Fruit fly (Drosophila melanogaster) whole organism, pupa: Measurements from ENCODE around the gene Ptp69D.

ENCODE experiments used
- CG10348 ChIP-seq: fragments of 200-800 bp; sonication (Bioruptor generic); IDR thresholded peaks from 2 replicates; pipeline ENCODE4 v1.3.6; 2022; ENCODE audit warnings: missing biosample characterization, missing genetic modification characterization
- CG12605 ChIP-seq: fragments of 200-800 bp; sonication (Bioruptor generic); IDR thresholded peaks from 2 replicates; pipeline ENCODE4 v1.3.6; 2022; ENCODE audit warnings: missing biosample characterization, missing genetic modification characterization
- CG13204 ChIP-seq: fragments of 200-800 bp; sonication (Bioruptor generic); optimal IDR thresholded peaks from 2 replicates; lab custom pipeline; 2018; ENCODE audit warnings: missing biosample characterization, mild to moderate bottlenecking, missing genetic modification characterization, moderate library complexity
- CG14655 ChIP-seq: fragments of 200-800 bp; sonication (Bioruptor generic); optimal IDR thresholded peaks from 3 replicates; lab custom pipeline; 2017; ENCODE audit warnings: mild to moderate bottlenecking, missing biosample characterization, missing genetic modification reagents, missing genetic modification characterization
- CG15710 ChIP-seq: fragments of 200-800 bp; sonication (Bioruptor generic); optimal IDR thresholded peaks from 2 replicates; lab custom pipeline; 2018; ENCODE audit warnings: missing biosample characterization, mild to moderate bottlenecking, missing genetic modification characterization, moderate library complexity
- CG17806 ChIP-seq: fragments of 200-800 bp; sonication (Bioruptor generic); optimal IDR thresholded peaks from 2 replicates; lab custom pipeline; 2018; ENCODE audit warnings: missing biosample characterization, mild to moderate bottlenecking, missing genetic modification characterization, moderate library complexity
- CG32121 ChIP-seq: fragments of 200-800 bp; sonication (Bioruptor generic); IDR thresholded peaks from 2 replicates; pipeline ENCODE4 v1.3.6; 2022; ENCODE audit warnings: missing biosample characterization, missing genetic modification characterization
- CG34367 ChIP-seq: fragments of 200-800 bp; sonication (Bioruptor generic); optimal IDR thresholded peaks from 2 replicates; lab custom pipeline; 2018; ENCODE audit warnings: missing biosample characterization, mild to moderate bottlenecking, missing genetic modification characterization
- CG4496 ChIP-seq: fragments of 200-800 bp; sonication (Bioruptor generic); IDR thresholded peaks from 3 replicates; pipeline ENCODE4 v1.3.6; 2022; ENCODE audit warnings: missing biosample characterization, missing genetic modification characterization
- CG8159 ChIP-seq: fragments of 200-800 bp; sonication (Bioruptor generic); optimal IDR thresholded peaks from 3 replicates; lab custom pipeline; 2018; ENCODE audit warnings: missing biosample characterization, mild to moderate bottlenecking, missing genetic modification characterization, moderate library complexity
- CG8301 ChIP-seq: fragments of 200-800 bp; sonication (Bioruptor generic); optimal IDR thresholded peaks from 2 replicates; lab custom pipeline; 2018; ENCODE audit warnings: missing biosample characterization, mild to moderate bottlenecking, missing genetic modification characterization
- CG9948 ChIP-seq: fragments of 200-800 bp; sonication (Bioruptor generic); optimal IDR thresholded peaks from 2 replicates; lab custom pipeline; 2018; ENCODE audit warnings: missing biosample characterization, mild to moderate bottlenecking, missing genetic modification characterization, moderate library complexity
- D1 ChIP-seq: fragments of 200-800 bp; sonication (Bioruptor generic); optimal IDR thresholded peaks from 2 replicates; lab custom pipeline; 2018; ENCODE audit warnings: missing biosample characterization, mild to moderate bottlenecking, missing genetic modification characterization, moderate library complexity
- EcR ChIP-seq: fragments of 200-800 bp; sonication (Bioruptor generic); optimal IDR thresholded peaks from 3 replicates; lab custom pipeline; 2019; ENCODE audit warnings: missing biosample characterization, missing genetic modification characterization, mild to moderate bottlenecking, moderate library complexity, missing genetic modification reagents
- Ets98B ChIP-seq: fragments of 200-800 bp; sonication (Bioruptor generic); IDR thresholded peaks from 2 replicates; pipeline ENCODE4 v1.3.6; 2022; ENCODE audit warnings: missing biosample characterization, missing genetic modification characterization
- Pif1A ChIP-seq: fragments of 200-800 bp; sonication (Bioruptor generic); optimal IDR thresholded peaks from 3 replicates; lab custom pipeline; 2016; ENCODE audit warnings: missing biosample characterization, missing genetic modification characterization
- Pif1B ChIP-seq: fragments of 200-800 bp; sonication (Bioruptor generic); optimal IDR thresholded peaks from 3 replicates; lab custom pipeline; 2016; ENCODE audit warnings: missing biosample characterization, missing genetic modification characterization
- Snoo ChIP-seq: fragments of 200-800 bp; sonication (Bioruptor generic); optimal IDR thresholded peaks from 3 replicates; lab custom pipeline; 2017; ENCODE audit warnings: missing biosample characterization, mild to moderate bottlenecking, missing genetic modification characterization, inconsistent platforms
- fd96Ca ChIP-seq: fragments of 200-800 bp; sonication (Bioruptor generic); IDR thresholded peaks from 3 replicates; pipeline ENCODE4 v1.3.6; 2022; ENCODE audit warnings: missing biosample characterization, missing genetic modification characterization
- gl ChIP-seq: fragments of 200-800 bp; sonication (Bioruptor generic); optimal IDR thresholded peaks from 2 replicates; lab custom pipeline; 2018; ENCODE audit warnings: missing biosample characterization, mild to moderate bottlenecking, missing genetic modification characterization
- rn ChIP-seq: fragments of 200-800 bp; sonication (Bioruptor generic); IDR thresholded peaks from 2 replicates; pipeline ENCODE4 v1.3.6; 2022; ENCODE audit warnings: missing biosample characterization, missing genetic modification characterization

Ptp69D gene

dm6 chr3L:12772740-12773686 lies 38.3 kb downstream of the Ptp69D start, which contains the start of gene Hip1:
Hip1 (minus strand) TSS chr3L:12773573.
- no peak for TF ChIP-seq CG13204
- TF ChIP-seq fd96Ca (GFP tag; lab: Robert Waterston, UW): no peak
- TF ChIP-seq CG8159 (tag; lab: Kevin White, UChicago): no peak
- no peak for TF ChIP-seq EcR (GFP tag; lab: Kevin White, UChicago)
- no peak for TF ChIP-seq CG32121 (GFP tag; lab: Robert Waterston, UW)
- TF ChIP-seq CG17806 (tag; lab: Kevin White, UChicago): no peak
- no peak for TF ChIP-seq CG12605
- TF ChIP-seq CG4496 (GFP tag; lab: Robert Waterston, UW): no peak
- no peak for TF ChIP-seq CG10348 (GFP tag; lab: Robert Waterston, UW)
- no peak for TF ChIP-seq Pif1A
- no peak for TF ChIP-seq CG14655 (GFP tag; lab: Kevin White, UChicago)
- TF ChIP-seq, all 21 proteins: peak for 0

- TF ChIP-seq Snoo (no peak), CG9948 (no peak), EcR (GFP tag; lab: Kevin White, UChicago) (no peak)
These were observed 43.9 kb downstream of the Ptp69D start, which contains the start of gene CG32106 for dm6 chr3L:12778616-12779015. CG32106 (minus strand) TSS chr3L:12778716.

- TF ChIP-seq CG17806 (tag; lab: Kevin White, UChicago): no peak
- TF ChIP-seq CG12605: no peak
- TF ChIP-seq CG13204: no peak
- TF ChIP-seq, all 21 proteins: peak for 0
These were observed 46.3 kb downstream of the Ptp69D start, which contains the start of the genes CG10969 and CG17666 for dm6 chr3L:12780997-12781396. CG10969 (minus strand) TSS chr3L:12781097. CG17666 (plus strand) TSS chr3L:12781325.

- no peak for TF ChIP-seq CG13204
- no peak for TF ChIP-seq rn (GFP tag; lab: Robert Waterston, UW)
- no peak for TF ChIP-seq CG8159 (tag; lab: Kevin White, UChicago)
- TF ChIP-seq CG12605: peak; percentile 30; the same call in 1 of the 2 replicates
- TF ChIP-seq CG8301 (tag; lab: Kevin White, UChicago): no peak
- TF ChIP-seq fd96Ca (GFP tag; lab: Robert Waterston, UW): no peak
- peak; percentile 45 for TF ChIP-seq Pif1A
- no peak for TF ChIP-seq D1 (tag; lab: Kevin White, UChicago)
- TF ChIP-seq Pif1B: peak; percentile 57
- no peak for TF ChIP-seq CG10348 (GFP tag; lab: Robert Waterston, UW)
- TF ChIP-seq EcR (GFP tag; lab: Kevin White, UChicago): peak; percentile 77
- TF ChIP-seq CG34367 (tag; lab: Kevin White, UChicago): no peak
- TF ChIP-seq CG4496 (GFP tag; lab: Robert Waterston, UW): no peak
- TF ChIP-seq Snoo: no peak
- TF ChIP-seq CG32121 (GFP tag; lab: Robert Waterston, UW): no peak
- TF ChIP-seq CG9948: no peak
- TF ChIP-seq Ets98B: no peak; the same call in 1 of the 2 replicates
- no peak for TF ChIP-seq CG14655 (GFP tag; lab: Kevin White, UChicago)
- no peak for TF ChIP-seq CG17806 (tag; lab: Kevin White, UChicago)
- TF ChIP-seq gl (tag; lab: Kevin White, UChicago): peak; percentile 17
- no peak for TF ChIP-seq CG15710 (tag; lab: Kevin White, UChicago)
These were observed 55.2 kb downstream of the Ptp69D start, which contains the start of gene CG42709 for dm6 chr3L:12789875-12790373. CG42709 (plus strand) TSS chr3L:12790192.
